ENCODE assay signal across 2 fruit fly cellular contexts in the genomic region with DNA sequence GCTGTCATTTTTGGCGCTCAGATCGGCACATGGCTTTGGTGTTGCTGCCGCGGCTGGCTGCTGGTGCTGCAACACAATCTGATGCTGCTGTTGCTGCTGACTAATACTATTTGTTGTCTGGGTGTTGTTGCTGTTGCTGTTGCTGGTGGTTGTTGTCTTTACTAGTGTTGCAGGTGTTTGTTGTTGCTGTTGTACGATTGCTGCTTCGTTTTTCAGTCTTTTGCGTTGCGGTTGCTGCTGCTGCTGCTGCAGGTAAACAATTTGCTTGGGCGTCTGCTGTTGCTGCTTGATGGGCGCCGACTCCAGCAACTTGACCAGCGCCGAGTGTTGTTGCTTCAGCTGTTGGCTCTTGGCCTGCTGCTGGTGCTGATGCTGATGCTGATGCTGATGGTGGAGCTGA.
TF ChIP-seq lines count a peak whose summit lies in the region.

No protein-coding gene starts in this region.

- no peak for TF ChIP-seq CTCF in whole organism, embryonic (GFP tag; optimal IDR thresholded peaks at IDR 0.05; lab: Kevin White, UChicago)

TF ChIP-seq in whole organism, embryonic, 481 proteins besides CTCF, POLR2A, EP300 and RAD21:
- TF ChIP-seq CG11456 (GFP tag; IDR thresholded peaks at IDR 0.05; lab: Robert Waterston, UW) (peak; percentile 9; the same call in 1 of the 3 replicates), pum (GFP tag; optimal IDR thresholded peaks at IDR 0.05; lab: Kevin White, UChicago) (no peak), CG11504 (tag; optimal IDR thresholded peaks at IDR 0.05; lab: Kevin White, UChicago) (peak; percentile 5)

TF ChIP-seq in whole organism, wandering third instar larva, 38 proteins besides CTCF, POLR2A, EP300 and RAD21:
- TF ChIP-seq OdsH (GFP tag; optimal IDR thresholded peaks at IDR 0.05; lab: Kevin White, UChicago) (no peak), Dfd (GFP tag; optimal IDR thresholded peaks at IDR 0.05; lab: Kevin White, UChicago) (peak; percentile 91), foxo (GFP tag; optimal IDR thresholded peaks at IDR 0.05; lab: Kevin White, UChicago) (no peak)
TF ChIP-seq in whole organism, wandering third instar larva: peak in this region for 1.
